Worm (Caenorhabditis elegans): ENCODE results near the gene nep-21.

The nep-21 gene

DNA sequence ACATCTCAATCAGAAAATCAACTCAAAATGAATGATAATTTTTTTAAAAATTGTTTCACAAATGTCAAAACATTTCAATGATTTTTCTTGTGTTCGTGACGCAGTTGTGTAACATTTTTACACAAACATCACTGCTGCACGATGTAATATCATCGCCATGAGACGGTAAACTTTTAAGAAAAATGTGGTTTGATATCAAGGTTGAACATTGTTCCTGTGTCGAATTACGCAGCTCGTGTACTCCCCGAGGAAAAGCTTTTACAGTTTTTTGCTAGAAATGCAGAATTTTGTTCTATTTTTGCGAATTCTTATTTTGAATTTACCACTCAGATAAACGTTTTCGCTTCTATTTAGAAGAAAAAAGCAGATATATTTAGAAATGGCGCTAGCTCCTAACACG is 28.6 kb downstream of the nep-21 start (continued):
- no peak for TF ChIP-seq Y5F2A.4 (GFP tag; optimal IDR thresholded peaks at IDR 0.05)
- TF ChIP-seq F10B5.3 (tag; optimal IDR thresholded peaks at IDR 0.05) = no peak
- peak; percentile 64 for TF ChIP-seq mes-2 (tag; optimal IDR thresholded peaks at IDR 0.05; ENCODE audit: poor library complexity, severe bottlenecking)
- 0 out of 4 replicates have a peak, but pooled peaks of 1 of the 2 experiments have one; percentile 33 for TF ChIP-seq madf-5 (GFP tag; IDR thresholded peaks at IDR 0.05)
- 0 out of 2 replicates have a peak, but pooled peaks have one; percentile 5 for TF ChIP-seq ZK337.2 (GFP tag; IDR thresholded peaks at IDR 0.05)
- no peak for TF ChIP-seq F26F4.8 (GFP tag; conservative IDR thresholded peaks at IDR 0.05)
- TF ChIP-seq arid-1 (GFP tag; conservative IDR thresholded peaks at IDR 0.05) = peak; percentile 49; the same call in 1 of the 2 replicates
- TF ChIP-seq hlh-11 (tag; optimal IDR thresholded peaks at IDR 0.05) = peak; percentile 54
- no peak for TF ChIP-seq set-16 (GFP tag; IDR thresholded peaks at IDR 0.05)
- TF ChIP-seq snpc-4 (tag; optimal IDR thresholded peaks at IDR 0.05) = no peak
- no peak for TF ChIP-seq lir-3 (tag; optimal IDR thresholded peaks at IDR 0.05)
- no peak for TF ChIP-seq tag-97 (GFP tag; IDR thresholded peaks at IDR 0.05)

DNA sequence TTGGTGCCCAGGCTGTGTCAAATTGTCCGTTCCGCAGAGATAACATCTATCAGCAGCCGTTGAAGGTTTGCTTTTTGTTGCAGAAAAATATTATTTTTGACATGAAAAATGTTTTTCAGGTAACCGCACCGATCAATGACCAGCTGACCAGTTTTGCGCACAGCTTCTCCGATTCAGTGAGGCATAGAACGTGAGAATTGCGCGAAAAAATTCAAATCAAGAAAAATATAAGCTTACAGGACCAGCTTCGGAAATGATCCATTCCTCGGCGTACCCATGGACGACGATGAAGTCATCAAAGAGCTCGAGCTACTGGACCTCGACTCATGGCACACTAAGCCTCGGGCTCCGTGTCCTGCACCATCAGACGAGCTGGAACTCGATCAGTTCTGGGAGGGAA is 31.8 kb downstream of the nep-21 start:
- no peak for TF ChIP-seq ZK546.5 (tag; optimal IDR thresholded peaks at IDR 0.05)
- 0 out of 2 replicates have a peak, but pooled peaks have one; percentile 12 for TF ChIP-seq lin-38 (GFP tag; IDR thresholded peaks at IDR 0.05)
- 0 out of 2 replicates have a peak, but pooled peaks have one; percentile 12 for TF ChIP-seq D1046.2 (GFP tag; IDR thresholded peaks at IDR 0.05)
- peak; percentile 38; the same call in 1 of the 2 replicates for TF ChIP-seq set-16 (GFP tag; IDR thresholded peaks at IDR 0.05)
- TF ChIP-seq Y5F2A.4 (GFP tag; optimal IDR thresholded peaks at IDR 0.05) = no peak
- TF ChIP-seq hmg-1.1 (GFP tag; IDR thresholded peaks at IDR 0.05) = 0 out of 2 replicates have a peak, but pooled peaks have one; percentile 26
- 0 out of 2 replicates have a peak, but pooled peaks have one; percentile 14 for TF ChIP-seq dmd-6 (GFP tag; IDR thresholded peaks at IDR 0.05)
- TF ChIP-seq cey-2 (tag; optimal IDR thresholded peaks at IDR 0.05; ENCODE audit: borderline replicate concordance, insufficient read depth) = no peak

DNA sequence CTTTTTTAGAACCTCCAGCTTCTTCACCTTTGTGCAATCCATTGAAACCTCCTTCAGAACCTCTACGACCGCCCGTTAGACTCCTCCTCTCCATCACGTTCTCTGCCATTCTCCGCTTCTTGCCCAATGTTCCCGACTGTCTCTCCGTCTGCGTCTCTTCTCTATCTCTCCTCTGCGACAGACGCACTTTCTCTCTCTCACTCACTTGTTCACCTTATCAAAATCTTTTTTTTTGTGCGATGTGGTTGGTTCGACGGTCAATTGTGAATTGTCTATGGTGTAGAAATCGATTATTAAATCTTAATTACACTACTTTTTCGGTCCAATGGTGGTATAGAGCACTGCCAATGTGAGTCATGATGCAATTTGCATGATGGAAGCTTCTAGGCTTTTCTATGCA is 32.8 kb downstream of the nep-21 start, which contains the start of gene atfs-1:
atfs-1 (plus strand) TSS at position 213 of the 400 bp plus-strand sequence.
- TF ChIP-seq nhr-48 (tag; optimal IDR thresholded peaks at IDR 0.05) (peak; percentile 73), cey-2 (tag; optimal IDR thresholded peaks at IDR 0.05; ENCODE audit: borderline replicate concordance, insufficient read depth) (no peak), pha-4 (GFP tag; IDR thresholded peaks at IDR 0.05) (0 out of 2 replicates have a peak, but pooled peaks have one; percentile 45), pha-4 (tag; optimal IDR thresholded peaks at IDR 0.05) (peak; percentile 57), F26F4.8 (GFP tag; conservative IDR thresholded peaks at IDR 0.05) (no peak), mdt-29 (GFP tag; IDR thresholded peaks at IDR 0.05) (no peak), dpl-1 (GFP tag; optimal IDR thresholded peaks at IDR 0.05) (peak; percentile 50), hlh-30 (tag; optimal IDR thresholded peaks at IDR 0.05; ENCODE audit: insufficient read depth) (peak; percentile 80), nhr-10 (tag; optimal IDR thresholded peaks at IDR 0.05) (no peak), daf-8 (GFP tag; IDR thresholded peaks at IDR 0.05) (no peak), Y5F2A.4 (GFP tag; optimal IDR thresholded peaks at IDR 0.05) (no peak), tra-1 (GFP tag; IDR thresholded peaks at IDR 0.05) (0 out of 2 replicates have a peak, but pooled peaks have one; percentile 24), snpc-1.2 (GFP tag; IDR thresholded peaks at IDR 0.05) (no peak), daf-19 (GFP tag; conservative IDR thresholded peaks at IDR 0.05) (no peak), nhr-111 (GFP tag; optimal IDR thresholded peaks at IDR 0.05) (no peak), fkh-10 (GFP tag; optimal IDR thresholded peaks at IDR 0.05) (no peak), unc-39 (tag; optimal IDR thresholded peaks at IDR 0.05) (no peak), pqm-1 (tag; optimal IDR thresholded peaks at IDR 0.05) (peak; percentile 75), ama-1 (optimal IDR thresholded peaks at IDR 0.05) (peak; percentile 79), lin-13 (GFP tag; optimal IDR thresholded peaks at IDR 0.05) (peak; percentile 14), dve-1 (tag; optimal IDR thresholded peaks at IDR 0.05; ENCODE audit: insufficient read depth) (peak; percentile 93), spr-1 (tag; optimal IDR thresholded peaks at IDR 0.05) (no peak), dmd-6 (GFP tag; IDR thresholded peaks at IDR 0.05) (peak; percentile 92), ceh-82 (tag; optimal IDR thresholded peaks at IDR 0.05) (no peak), mdl-1 (tag; optimal IDR thresholded peaks at IDR 0.05) (peak in 1 of 2 experiments; percentile 58), saeg-2 (GFP tag; IDR thresholded peaks at IDR 0.05) (no peak), mes-2 (tag; optimal IDR thresholded peaks at IDR 0.05; ENCODE audit: poor library complexity, severe bottlenecking) (peak; percentile 73), ctbp-1 (GFP tag; IDR thresholded peaks at IDR 0.05) (no peak), ceh-20 (GFP tag; IDR thresholded peaks at IDR 0.05) (no peak), lsy-2 (tag; optimal IDR thresholded peaks at IDR 0.05) (peak in 1 of 2 experiments; percentile 71), mep-1 (tag; optimal IDR thresholded peaks at IDR 0.05) (peak; percentile 80), nhr-102 (tag; optimal IDR thresholded peaks at IDR 0.05) (peak; percentile 43), set-16 (GFP tag; IDR thresholded peaks at IDR 0.05) (peak; percentile 38), mxl-3 (GFP tag; optimal IDR thresholded peaks at IDR 0.05) (peak; percentile 76)
